Worm (Caenorhabditis elegans) whole organism, L4 larva: ENCODE measurements around the gene F07G6.10.
"Not testable (repeated sequence)": the region's sequence is repeated elsewhere in the genome, so short reads cannot be mapped to it uniquely, and the experiment has no call there.

Experiments
- F26F4.8 ChIP-seq: fragments of 200-800 bp; sonication (Bioruptor generic); conservative IDR thresholded peaks from 2 replicates; pipeline ENCODE4 v1.3.6; 2022; ENCODE audit warnings: missing genetic modification characterization, missing compliant biosample characterization
- ceh-32 ChIP-seq: sonication (generic microtip); optimal IDR thresholded peaks from 2 replicates; lab custom pipeline; 2016; ENCODE audit warnings: mild to moderate bottlenecking, missing genetic modification characterization, missing compliant biosample characterization; ENCODE audit not compliant: poor library complexity
- fkh-10 ChIP-seq: fragments of 150-350 bp; optimal IDR thresholded peaks from 2 replicates; lab custom pipeline; 2014; ENCODE audit warnings: missing biosample characterization, missing genetic modification reagents, missing genetic modification characterization
- mdl-1 ChIP-seq, 2 experiments: fragments of 150-350 bp in 1 of 2; sonication (generic microtip) in 1 of 2; optimal IDR thresholded peaks; 2 replicates each; lab custom pipeline; 2014 to 2017; ENCODE audit warnings: missing biosample characterization in 2 of 2, missing genetic modification characterization in 2 of 2
- mep-1 ChIP-seq: fragments of 150-350 bp; sonication (generic microtip); optimal IDR thresholded peaks from 3 replicates; lab custom pipeline; 2014; ENCODE audit warnings: missing biosample characterization, missing genetic modification characterization
- nhr-237 ChIP-seq: sonication (generic microtip); optimal IDR thresholded peaks from 2 replicates; lab custom pipeline; 2017; ENCODE audit warnings: missing biosample characterization, missing genetic modification characterization
- nhr-6 ChIP-seq: fragments of 150-350 bp; optimal IDR thresholded peaks from 2 replicates; lab custom pipeline; 2014; ENCODE audit warnings: missing biosample characterization, missing genetic modification characterization
- nhr-77 ChIP-seq: fragments of 150-350 bp; optimal IDR thresholded peaks from 2 replicates; lab custom pipeline; 2014; ENCODE audit warnings: missing biosample characterization, missing genetic modification characterization
- snpc-1.2 ChIP-seq: fragments of 200-800 bp; sonication (Bioruptor generic); IDR thresholded peaks from 2 replicates; pipeline ENCODE4 v1.3.6; 2022; ENCODE audit warnings: missing genetic modification reagents, missing genetic modification characterization, missing compliant biosample characterization
- unc-39 ChIP-seq: sonication (generic microtip); optimal IDR thresholded peaks from 2 replicates; lab custom pipeline; 2017; ENCODE audit warnings: missing biosample characterization, missing genetic modification characterization

- not testable (repeated sequence) for TF ChIP-seq snpc-1.2 (GFP tag; lab: Robert Waterston, UW); unc-39 (tag; lab: Kevin White, UChicago); ceh-32 (tag; lab: Kevin White, UChicago); fkh-10 (GFP tag; lab: Kevin White, UChicago); nhr-77; mdl-1 (tag; optimal IDR thresholded peaks at IDR 0.05; lab: Kevin White, UChicago); nhr-6 (tag; lab: Kevin White, UChicago); mep-1 (tag; lab: Kevin White, UChicago); nhr-237 (tag; lab: Kevin White, UChicago)
- TF ChIP-seq F26F4.8 (GFP tag; lab: Robert Waterston, UW) = 0 out of 2 replicates have a peak, but pooled peaks have one; percentile 21
Measured at ce11 chrX:1707270-1707669, 30.4 kb upstream of the F07G6.10 start.
